Fruit fly (Drosophila melanogaster) whole organism, embryonic: ENCODE data around the gene dpr2.

Experiments
- Ada2b ChIP-seq: fragments of 200-800 bp; sonication (Bioruptor generic); IDR thresholded peaks from 2 replicates; pipeline ENCODE4 v1.3.6; 2022; ENCODE audit warnings: missing biosample characterization, missing genetic modification characterization
- Bdp1 ChIP-seq: fragments of 200-800 bp; sonication (Bioruptor generic); optimal IDR thresholded peaks from 3 replicates; lab custom pipeline; 2016; ENCODE audit warnings: missing biosample characterization, missing genetic modification characterization
- C15 ChIP-seq: fragments of 200-800 bp; sonication (Bioruptor generic); IDR thresholded peaks from 3 replicates; pipeline ENCODE4 v1.3.6; 2022; ENCODE audit warnings: missing biosample characterization, missing genetic modification characterization
- CG10565 ChIP-seq: fragments of 200-800 bp; sonication (Bioruptor generic); optimal IDR thresholded peaks from 3 replicates; lab custom pipeline; 2016; ENCODE audit warnings: missing biosample characterization, mild to moderate bottlenecking, missing genetic modification characterization
- CG11456 ChIP-seq: fragments of 200-800 bp; sonication (Bioruptor generic); IDR thresholded peaks from 3 replicates; pipeline ENCODE4 v1.3.6; 2022; ENCODE audit warnings: missing biosample characterization, missing genetic modification characterization
- CG11560 ChIP-seq: fragments of 200-800 bp; sonication (Bioruptor generic); IDR thresholded peaks from 3 replicates; pipeline ENCODE4 v1.3.6; 2022; ENCODE audit warnings: missing biosample characterization, missing genetic modification characterization
- CG13123 ChIP-seq: fragments of 200-800 bp; sonication (Bioruptor generic); optimal IDR thresholded peaks from 2 replicates; lab custom pipeline; 2016; ENCODE audit warnings: missing biosample characterization, missing genetic modification characterization
- CG13287 ChIP-seq: fragments of 200-800 bp; sonication (Bioruptor generic); IDR thresholded peaks from 2 replicates; pipeline ENCODE4 v1.3.6; 2022; ENCODE audit warnings: missing biosample characterization, missing genetic modification characterization; ENCODE audit not compliant: partially characterized antibody
- CG15269 ChIP-seq: fragments of 200-800 bp; sonication (Bioruptor generic); optimal IDR thresholded peaks from 2 replicates; lab custom pipeline; 2018; ENCODE audit warnings: missing biosample characterization, mild to moderate bottlenecking, missing genetic modification characterization, moderate library complexity
- CG17361 ChIP-seq: fragments of 200-800 bp; sonication (Bioruptor generic); IDR thresholded peaks from 3 replicates; pipeline ENCODE4 v1.3.6; 2022; ENCODE audit warnings: missing biosample characterization, missing genetic modification characterization
- CG30020 ChIP-seq: fragments of 200-800 bp; optimal IDR thresholded peaks from 2 replicates; lab custom pipeline; 2019; ENCODE audit warnings: missing biosample characterization, mild to moderate bottlenecking, missing genetic modification characterization, moderate library complexity
- CG31441 ChIP-seq: fragments of 200-800 bp; sonication (Bioruptor generic); IDR thresholded peaks from 2 replicates; pipeline ENCODE4 v1.3.6; 2022; ENCODE audit warnings: missing biosample characterization, missing genetic modification characterization
- CG4617 ChIP-seq: fragments of 200-800 bp; sonication (Bioruptor generic); optimal IDR thresholded peaks from 3 replicates; lab custom pipeline; 2016; ENCODE audit warnings: missing biosample characterization, missing genetic modification characterization, borderline replicate concordance
- CG7556 ChIP-seq: fragments of 200-800 bp; sonication (Bioruptor generic); optimal IDR thresholded peaks from 2 replicates; lab custom pipeline; 2017; ENCODE audit warnings: missing biosample characterization, mild to moderate bottlenecking, missing genetic modification characterization
- CG8281 ChIP-seq: fragments of 200-800 bp; sonication (Bioruptor generic); optimal IDR thresholded peaks from 2 replicates; lab custom pipeline; 2018; ENCODE audit warnings: missing biosample characterization, mild to moderate bottlenecking, missing genetic modification characterization, moderate library complexity
- Camta ChIP-seq: fragments of 200-800 bp; sonication (Bioruptor generic); optimal IDR thresholded peaks from 2 replicates; lab custom pipeline; 2016; ENCODE audit warnings: missing biosample characterization, missing genetic modification characterization
- CkIIα-i1 ChIP-seq: fragments of 200-800 bp; sonication (Bioruptor generic); IDR thresholded peaks from 2 replicates; pipeline ENCODE4 v1.3.6; 2022; ENCODE audit warnings: missing biosample characterization, missing genetic modification characterization
- Deaf1 ChIP-seq: fragments of 200-800 bp; optimal IDR thresholded peaks from 3 replicates; lab custom pipeline; 2019; ENCODE audit warnings: missing biosample characterization, mild to moderate bottlenecking, missing genetic modification characterization, moderate library complexity
- H15 ChIP-seq: fragments of 200-800 bp; sonication (Bioruptor generic); IDR thresholded peaks from 3 replicates; pipeline ENCODE4 v1.3.6; 2022; ENCODE audit warnings: missing biosample characterization, missing genetic modification characterization
- Hmr ChIP-seq: fragments of 200-800 bp; sonication (Bioruptor generic); optimal IDR thresholded peaks from 3 replicates; lab custom pipeline; 2017; ENCODE audit warnings: mild to moderate bottlenecking, missing biosample characterization, missing genetic modification reagents, missing genetic modification characterization
- Hmx ChIP-seq: fragments of 200-800 bp; sonication (Bioruptor generic); optimal IDR thresholded peaks from 2 replicates; lab custom pipeline; 2016; ENCODE audit warnings: missing biosample characterization, missing genetic modification characterization
- Hsf ChIP-seq: fragments of 200-800 bp; sonication (Bioruptor generic); optimal IDR thresholded peaks from 3 replicates; lab custom pipeline; 2016; ENCODE audit warnings: missing biosample characterization, missing genetic modification characterization
- Lpt ChIP-seq: fragments of >200 bp; optimal IDR thresholded peaks from 2 replicates; lab custom pipeline; 2018; ENCODE audit warnings: missing biosample characterization, missing genetic modification characterization
- MESR4 ChIP-seq: fragments of 200-800 bp; sonication (Bioruptor generic); optimal IDR thresholded peaks from 2 replicates; lab custom pipeline; 2018; ENCODE audit warnings: missing biosample characterization, mild to moderate bottlenecking, missing genetic modification characterization, moderate library complexity
- Mad ChIP-seq: fragments of 200-800 bp; sonication (Bioruptor generic); optimal IDR thresholded peaks from 2 replicates; lab custom pipeline; 2016; ENCODE audit warnings: missing biosample characterization, missing genetic modification characterization
- Max ChIP-seq: fragments of 200-800 bp; sonication (Bioruptor generic); optimal IDR thresholded peaks from 2 replicates; lab custom pipeline; 2016; ENCODE audit warnings: missing biosample characterization, mild to moderate bottlenecking, missing genetic modification characterization
- Myb ChIP-seq: fragments of 200-800 bp; sonication (Bioruptor generic); optimal IDR thresholded peaks from 2 replicates; lab custom pipeline; 2016; ENCODE audit warnings: missing biosample characterization, missing genetic modification characterization
- Nf-YC ChIP-seq: fragments of 200-800 bp; optimal IDR thresholded peaks from 3 replicates; lab custom pipeline; 2019; ENCODE audit warnings: missing biosample characterization, mild to moderate bottlenecking, missing genetic modification characterization, moderate library complexity
- Poxn ChIP-seq: fragments of 200-800 bp; sonication (Bioruptor generic); IDR thresholded peaks from 2 replicates; pipeline ENCODE4 v1.3.6; 2022; ENCODE audit warnings: missing biosample characterization, missing genetic modification characterization
- Ssrp ChIP-seq: fragments of 200-800 bp; sonication (Bioruptor generic); optimal IDR thresholded peaks from 2 replicates; lab custom pipeline; 2018; ENCODE audit warnings: missing biosample characterization, mild to moderate bottlenecking, missing genetic modification characterization, moderate library complexity
- Taf1 ChIP-seq: fragments of 200-800 bp; sonication (Bioruptor generic); IDR thresholded peaks from 2 replicates; pipeline ENCODE4 v1.3.6; 2022; ENCODE audit warnings: missing biosample characterization, missing genetic modification characterization
- amos ChIP-seq: fragments of 200-800 bp; sonication (Bioruptor generic); IDR thresholded peaks from 2 replicates; pipeline ENCODE4 v1.3.6; 2022; ENCODE audit warnings: missing biosample characterization, missing genetic modification characterization; ENCODE audit not compliant: partially characterized antibody
- bigmax ChIP-seq: fragments of 200-800 bp; sonication (Bioruptor generic); optimal IDR thresholded peaks from 2 replicates; lab custom pipeline; 2018; ENCODE audit warnings: missing biosample characterization, mild to moderate bottlenecking, missing genetic modification characterization
- dysf ChIP-seq: fragments of 200-800 bp; sonication (Bioruptor generic); IDR thresholded peaks from 3 replicates; pipeline ENCODE4 v1.3.6; 2022; ENCODE audit warnings: missing biosample characterization, missing genetic modification characterization
- exex ChIP-seq: fragments of 200-800 bp; sonication (Bioruptor generic); optimal IDR thresholded peaks from 4 replicates; lab custom pipeline; 2018; ENCODE audit warnings: missing biosample characterization, mild to moderate bottlenecking, missing genetic modification characterization, moderate library complexity
- eyg ChIP-seq: fragments of 200-800 bp; sonication (Bioruptor generic); optimal IDR thresholded peaks from 3 replicates; lab custom pipeline; 2016; ENCODE audit warnings: missing biosample characterization, missing genetic modification characterization
- fd64A ChIP-seq: fragments of 200-800 bp; sonication (Bioruptor generic); optimal IDR thresholded peaks from 3 replicates; lab custom pipeline; 2018; ENCODE audit warnings: missing biosample characterization, mild to moderate bottlenecking, missing genetic modification characterization
- gcm ChIP-seq: fragments of 200-800 bp; sonication (Bioruptor generic); optimal IDR thresholded peaks from 2 replicates; lab custom pipeline; 2019; ENCODE audit warnings: missing biosample characterization, mild to moderate bottlenecking, missing genetic modification characterization, moderate library complexity
- luna ChIP-seq: fragments of 200-800 bp; sonication (Bioruptor generic); optimal IDR thresholded peaks from 2 replicates; lab custom pipeline; 2016; ENCODE audit warnings: missing biosample characterization, missing genetic modification characterization
- org-1 ChIP-seq: fragments of 200-800 bp; sonication (Bioruptor generic); optimal IDR thresholded peaks from 2 replicates; lab custom pipeline; 2017; ENCODE audit warnings: missing biosample characterization, missing genetic modification characterization
- pan ChIP-seq, 4 experiments: fragments of >200 bp in 3 of 4; fragments of 200-800 bp in 1 of 4; sonication (Bioruptor generic) in 1 of 4; optimal IDR thresholded peaks in 3 of 4; IDR thresholded peaks in 1 of 4; 2 replicates each; pipeline versions ENCODE4 v1.3.6 to Lab custom; 2017 to 2022; ENCODE audit warnings: missing biosample characterization in 2 of 4, missing genetic modification characterization in 2 of 4, mixed read lengths in 1 of 4
- pb ChIP-seq: fragments of 200-800 bp; sonication (Bioruptor generic); optimal IDR thresholded peaks from 3 replicates; lab custom pipeline; 2016; ENCODE audit warnings: missing biosample characterization, missing genetic modification characterization
- ranshi ChIP-seq: fragments of 200-800 bp; sonication (Bioruptor generic); IDR thresholded peaks from 2 replicates; pipeline ENCODE4 v1.3.6; 2022; ENCODE audit warnings: missing biosample characterization, missing genetic modification characterization
- sc ChIP-seq, 3 experiments: fragments of >200 bp in 2 of 3; fragments of 200-800 bp in 1 of 3; sonication (Bioruptor generic) in 1 of 3; optimal IDR thresholded peaks; 2 replicates in 2 of 3; 3 replicates in 1 of 3; lab custom pipeline; 2017; ENCODE audit warnings: mild to moderate bottlenecking in 1 of 3, missing biosample characterization in 1 of 3, missing genetic modification characterization in 1 of 3, missing genetic modification reagents in 1 of 3
- sim ChIP-seq: fragments of 200-800 bp; sonication (Bioruptor generic); IDR thresholded peaks from 2 replicates; pipeline ENCODE4 v1.3.6; 2022; ENCODE audit warnings: missing biosample characterization, missing genetic modification characterization
- unpg ChIP-seq: fragments of 200-800 bp; sonication (Bioruptor generic); optimal IDR thresholded peaks from 3 replicates; lab custom pipeline; 2018; ENCODE audit warnings: missing biosample characterization, mild to moderate bottlenecking, missing genetic modification characterization, moderate library complexity
- vnd ChIP-seq: fragments of 200-800 bp; sonication (Bioruptor generic); IDR thresholded peaks from 3 replicates; pipeline ENCODE4 v1.3.6; 2022; ENCODE audit warnings: missing biosample characterization, missing genetic modification characterization; ENCODE audit not compliant: partially characterized antibody
- z ChIP-seq: fragments of 200-800 bp; sonication (Bioruptor generic); IDR thresholded peaks from 3 replicates; pipeline ENCODE4 v1.3.6; 2022; ENCODE audit warnings: missing biosample characterization, missing genetic modification characterization

Gene dpr2

DNA sequence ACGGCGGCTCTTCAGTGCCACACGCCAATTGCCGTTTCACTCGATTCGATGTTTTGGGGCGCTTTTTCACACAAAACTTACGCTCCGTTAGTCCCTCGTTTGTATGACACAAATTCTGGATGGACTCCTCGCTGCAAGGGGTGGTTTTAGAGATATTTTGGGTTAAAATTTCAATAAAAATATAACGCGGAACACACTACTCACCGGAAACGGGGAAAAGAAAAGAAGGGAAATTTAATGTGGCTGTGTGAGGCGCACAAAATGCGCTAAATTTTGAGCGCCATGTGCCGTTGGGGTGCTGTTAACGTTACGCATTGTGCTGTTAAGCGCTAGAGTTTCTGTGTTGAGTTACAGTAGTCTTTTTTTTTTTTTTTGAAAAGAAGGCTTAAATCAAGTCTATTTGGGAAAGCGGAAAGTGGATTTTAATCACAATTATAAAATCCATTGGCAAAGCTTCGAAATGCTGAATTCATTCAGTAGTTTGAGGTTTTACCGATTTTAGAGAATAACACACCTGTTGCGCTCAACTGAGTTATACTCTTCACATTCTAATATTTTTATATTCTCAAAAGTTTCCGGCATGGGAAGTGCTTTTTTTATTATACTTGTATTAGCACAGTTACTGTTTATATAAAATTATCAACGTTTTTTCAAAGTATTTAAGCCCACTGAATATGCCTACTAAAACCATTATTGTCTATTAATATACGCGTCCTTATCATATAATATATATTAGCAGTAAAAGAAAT lies 40.1 kb upstream of the dpr2 start, which contains the start of gene RpL9 (continued):
- no peak for TF ChIP-seq CG15269
- TF ChIP-seq CG4617 (GFP tag; lab: Kevin White, UChicago): peak; percentile 30
- no peak for TF ChIP-seq Poxn
- TF ChIP-seq Max (GFP tag; lab: Kevin White, UChicago): peak; percentile 74
- no peak; the same call in 1 of the 2 replicates for TF ChIP-seq CG13287 (GFP tag; lab: Robert Waterston, UW)
- TF ChIP-seq H15 (GFP tag; lab: Robert Waterston, UW): no peak
- TF ChIP-seq gcm: no peak
- peak; percentile 50; the same call in 2 of the 3 replicates for TF ChIP-seq CG17361
- peak; percentile 99 for TF ChIP-seq MESR4
- TF ChIP-seq unpg: peak; percentile 79
- peak; percentile 17 for TF ChIP-seq Bdp1 (GFP tag; lab: Kevin White, UChicago)
- TF ChIP-seq ranshi (GFP tag; lab: Robert Waterston, UW): no peak; the same call in 1 of the 2 replicates
- TF ChIP-seq CG11560 (tag; lab: Robert Waterston, UW): no peak
- TF ChIP-seq fd64A (GFP tag; lab: Kevin White, UChicago): no peak
- TF ChIP-seq bigmax (GFP tag; lab: Kevin White, UChicago): peak; percentile 68
- no peak for TF ChIP-seq CG13123 (GFP tag; lab: Kevin White, UChicago)
- TF ChIP-seq CG31441 (GFP tag; lab: Robert Waterston, UW): no peak; the same call in none of the 2 replicates
- TF ChIP-seq Hmr: no peak
- no peak for TF ChIP-seq vnd (GFP tag; lab: Robert Waterston, UW)
- TF ChIP-seq z: no peak
- peak; percentile 42 for TF ChIP-seq exex (tag; lab: Kevin White, UChicago)
- no peak for TF ChIP-seq CG10565 (GFP tag; lab: Kevin White, UChicago)
- TF ChIP-seq Mad (GFP tag; lab: Kevin White, UChicago): peak; percentile 50
- TF ChIP-seq Ssrp (tag; lab: Kevin White, UChicago): no peak
- no peak for TF ChIP-seq CkIIα-i1
- TF ChIP-seq Deaf1 (tag; lab: Kevin White, UChicago): no peak
- peak; percentile 17 for TF ChIP-seq CG30020
- peak; percentile 45; the same call in 1 of the 2 replicates for TF ChIP-seq Ada2b
- no peak for TF ChIP-seq Hmx
- TF ChIP-seq eyg: peak; percentile 70
- no peak for TF ChIP-seq pan (optimal IDR thresholded peaks at IDR 0.05; lab: Kevin White, UChicago)
- no peak for TF ChIP-seq pan (GFP tag; optimal IDR thresholded peaks at IDR 0.05 in 1 of 2, IDR thresholded peaks at IDR 0.05 in 1 of 2)
- TF ChIP-seq org-1 (GFP tag; lab: Kevin White, UChicago): peak; percentile 68
- no peak for TF ChIP-seq CG7556 (GFP tag; lab: Kevin White, UChicago)
- TF ChIP-seq Hsf: peak; percentile 52
- TF ChIP-seq CG11456: no peak
- no peak for TF ChIP-seq sc (optimal IDR thresholded peaks at IDR 0.05; lab: Kevin White, UChicago)
- peak; percentile 53 for TF ChIP-seq sc (GFP tag; optimal IDR thresholded peaks at IDR 0.05; lab: Kevin White, UChicago)
- TF ChIP-seq Camta (GFP tag; lab: Kevin White, UChicago): peak; percentile 70
- TF ChIP-seq C15: peak; percentile 61; the same call in 1 of the 3 replicates
- TF ChIP-seq amos (GFP tag; lab: Robert Waterston, UW): no peak; the same call in 1 of the 2 replicates
- TF ChIP-seq Nf-YC (tag; lab: Kevin White, UChicago): no peak
- TF ChIP-seq pb (GFP tag; lab: Kevin White, UChicago): peak; percentile 48
- TF ChIP-seq sim (GFP tag; lab: Robert Waterston, UW): peak; percentile 69; the same call in 1 of the 2 replicates
- no peak for TF ChIP-seq Lpt (GFP tag; lab: Kevin White, UChicago)
- peak; percentile 50 for TF ChIP-seq CG8281 (tag; lab: Kevin White, UChicago)
- peak; percentile 43 for TF ChIP-seq Myb (GFP tag; lab: Kevin White, UChicago)
- no peak; the same call in 2 of the 3 replicates for TF ChIP-seq dysf (GFP tag; lab: Robert Waterston, UW)
- TF ChIP-seq luna (GFP tag; lab: Kevin White, UChicago): peak; percentile 77
- TF ChIP-seq Taf1 (GFP tag; lab: Robert Waterston, UW): 0 out of 2 replicates have a peak, but pooled peaks have one; percentile 10
